Worm (Caenorhabditis elegans): ENCODE measurements around the gene unc-58.

DNA sequence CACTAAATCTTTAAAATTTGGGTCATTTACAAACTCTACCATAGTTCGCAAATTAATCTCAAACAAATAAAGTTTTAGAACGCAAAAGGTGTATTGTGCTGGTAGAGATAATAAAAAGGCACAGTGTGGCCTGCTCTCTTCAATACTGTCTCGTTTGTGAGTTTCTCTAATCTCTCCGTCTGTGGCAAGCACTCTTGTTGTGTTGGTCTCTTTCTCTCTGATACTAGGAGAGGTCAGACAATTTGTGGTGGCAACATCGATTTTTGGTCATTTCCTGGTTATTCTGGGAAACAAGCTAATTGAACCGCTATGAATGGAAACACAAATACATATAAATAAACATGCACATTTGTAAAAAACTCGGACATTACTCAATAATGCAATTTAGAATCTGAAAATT, 58.7 kb downstream of the unc-58 start, which contains the start of gene ZC373.5:
- TF ChIP-seq ztf-11 (tag; optimal IDR thresholded peaks at IDR 0.05) (no peak), elt-1 (tag; optimal IDR thresholded peaks at IDR 0.05; ENCODE audit: borderline replicate concordance, insufficient read depth) (no peak), ceh-43 (GFP tag; optimal IDR thresholded peaks at IDR 0.05) (no peak), nhr-237 (tag; optimal IDR thresholded peaks at IDR 0.05) (no peak), elt-3 (tag; optimal IDR thresholded peaks at IDR 0.05) (no peak), snpc-4 (tag; optimal IDR thresholded peaks at IDR 0.05) (no peak), unc-62 (GFP tag; optimal IDR thresholded peaks at IDR 0.05) (no peak), unc-120 (tag; optimal IDR thresholded peaks at IDR 0.05; ENCODE audit: poor library complexity, severe bottlenecking) (no peak), lin-13 (tag; optimal IDR thresholded peaks at IDR 0.05) (no peak), nhr-76 (tag; optimal IDR thresholded peaks at IDR 0.05) (no peak)

Data from whole organism, mixed stage, embryonic.